Worm (Caenorhabditis elegans) whole organism, L1 larva: Measurements from ENCODE around the gene nstp-6.

Experiments
- C34B4.2 ChIP-seq: sonication (generic microtip); optimal IDR thresholded peaks from 2 replicates; lab custom pipeline; 2017; ENCODE audit warnings: mild to moderate bottlenecking, missing genetic modification characterization, missing compliant biosample characterization
- Y116A8C.19 ChIP-seq: sonication (generic microtip); optimal IDR thresholded peaks from 2 replicates; lab custom pipeline; 2016; ENCODE audit warnings: missing compliant biosample characterization, missing genetic modification characterization, borderline replicate concordance
- alr-1 ChIP-seq: fragments of 200-800 bp; sonication (Bioruptor generic); optimal IDR thresholded peaks from 2 replicates; lab custom pipeline; 2018; ENCODE audit warnings: borderline replicate concordance, mild to moderate bottlenecking, missing genetic modification characterization, missing compliant biosample characterization
- aly-2 ChIP-seq: fragments of 150-350 bp; optimal IDR thresholded peaks from 2 replicates; lab custom pipeline; 2014; ENCODE audit warnings: missing biosample characterization, missing genetic modification characterization
- ama-1 ChIP-seq: fragments of 150-350 bp; optimal IDR thresholded peaks from 2 replicates; lab custom pipeline; 2014
- blmp-1 ChIP-seq: fragments of 150-350 bp; optimal IDR thresholded peaks from 2 replicates; lab custom pipeline; 2014; ENCODE audit warnings: missing biosample characterization, missing genetic modification characterization
- ceh-8 ChIP-seq: fragments of 200-800 bp; sonication (Bioruptor generic); optimal IDR thresholded peaks from 2 replicates; lab custom pipeline; 2018; ENCODE audit warnings: mild to moderate bottlenecking, missing genetic modification characterization, moderate library complexity, missing compliant biosample characterization
- ceh-90 ChIP-seq: sonication (generic microtip); optimal IDR thresholded peaks from 2 replicates; lab custom pipeline; 2016; ENCODE audit warnings: missing genetic modification characterization, missing compliant biosample characterization
- dpl-1 ChIP-seq, 3 experiments: fragments of 150-350 bp in 2 of 3; sonication (generic microtip) in 1 of 3; optimal IDR thresholded peaks; 2 replicates each; lab custom pipeline; 2014 to 2017; ENCODE audit warnings: missing biosample characterization in 3 of 3, missing genetic modification characterization in 3 of 3, missing genetic modification reagents in 3 of 3
- dsc-1 ChIP-seq: sonication (generic microtip); optimal IDR thresholded peaks from 2 replicates; lab custom pipeline; 2016; ENCODE audit warnings: mild to moderate bottlenecking, missing genetic modification characterization, missing compliant biosample characterization
- efl-3 ChIP-seq: fragments of 200-800 bp; sonication (Bioruptor generic); optimal IDR thresholded peaks from 2 replicates; lab custom pipeline; 2018; ENCODE audit warnings: mild to moderate bottlenecking, missing genetic modification characterization, missing compliant biosample characterization
- egl-13 ChIP-seq: sonication (generic microtip); optimal IDR thresholded peaks from 2 replicates; lab custom pipeline; 2016; ENCODE audit warnings: missing genotype, missing genetic modification reagents, missing genetic modification characterization, missing compliant biosample characterization
- egl-27 ChIP-seq, 2 experiments: fragments of 150-350 bp in 1 of 2; sonication (generic microtip); optimal IDR thresholded peaks; 3 replicates each; lab custom pipeline; 2017 to 2018; ENCODE audit warnings: missing biosample characterization in 2 of 2, missing genetic modification characterization in 2 of 2, missing genetic modification reagents in 2 of 2
- elt-2 ChIP-seq: sonication (generic microtip); optimal IDR thresholded peaks from 2 replicates; lab custom pipeline; 2016; ENCODE audit warnings: missing genetic modification characterization, mild to moderate bottlenecking, inconsistent platforms, missing compliant biosample characterization, missing genetic modification reagents
- elt-3 ChIP-seq, 6 experiments: fragments of 150-350 bp in 1 of 6; sonication (generic microtip); optimal IDR thresholded peaks; 2 replicates each; lab custom pipeline; 2017 to 2018; ENCODE audit warnings: missing biosample characterization in 6 of 6, missing genetic modification characterization in 6 of 6, inconsistent platforms in 1 of 6
- ets-5 ChIP-seq: fragments of 200-800 bp; sonication (Bioruptor generic); IDR thresholded peaks from 2 replicates; pipeline ENCODE4 v1.3.6; 2022; ENCODE audit warnings: missing genetic modification characterization, missing compliant biosample characterization
- fos-1 ChIP-seq: fragments of 150-350 bp; optimal IDR thresholded peaks from 2 replicates; lab custom pipeline; 2014; ENCODE audit warnings: missing biosample characterization, missing genetic modification characterization
- grh-1 ChIP-seq: fragments of 200-800 bp; sonication (Bioruptor generic); IDR thresholded peaks from 2 replicates; pipeline ENCODE4 v1.3.6; 2022; ENCODE audit warnings: missing genetic modification reagents, missing genetic modification characterization, missing compliant biosample characterization
- hlh-17 ChIP-seq: fragments of 200-800 bp; sonication (Bioruptor generic); optimal IDR thresholded peaks from 2 replicates; lab custom pipeline; 2018; ENCODE audit warnings: missing genetic modification characterization, mild to moderate bottlenecking, missing compliant biosample characterization, moderate library complexity, borderline replicate concordance
- lin-13 ChIP-seq: fragments of 150-350 bp; optimal IDR thresholded peaks from 2 replicates; lab custom pipeline; 2014; ENCODE audit warnings: missing biosample characterization, missing genetic modification reagents, missing genetic modification characterization
- lsy-2 ChIP-seq, 2 experiments: fragments of 150-350 bp; optimal IDR thresholded peaks; 2 replicates each; lab custom pipeline; 2014; ENCODE audit warnings: missing biosample characterization in 2 of 2, missing genetic modification characterization in 2 of 2
- mab-9 ChIP-seq: fragments of 200-800 bp; sonication (Bioruptor generic); IDR thresholded peaks from 2 replicates; pipeline ENCODE4 v1.3.6; 2022; ENCODE audit warnings: missing genetic modification reagents, missing genetic modification characterization, missing compliant biosample characterization
- mdl-1 ChIP-seq, 2 experiments: fragments of 150-350 bp; optimal IDR thresholded peaks; 2 replicates each; lab custom pipeline; 2014 to 2017; ENCODE audit warnings: missing biosample characterization in 2 of 2, missing genetic modification characterization in 2 of 2, inconsistent platforms in 1 of 2
- nhr-11 ChIP-seq: fragments of 150-350 bp; optimal IDR thresholded peaks from 2 replicates; lab custom pipeline; 2014; ENCODE audit warnings: missing biosample characterization, missing genetic modification characterization
- nhr-12 ChIP-seq: sonication (generic microtip); optimal IDR thresholded peaks from 2 replicates; lab custom pipeline; 2017; ENCODE audit warnings: missing biosample characterization, missing genetic modification characterization
- nhr-19 ChIP-seq: fragments of 200-800 bp; sonication (Bioruptor generic); conservative IDR thresholded peaks from 2 replicates; pipeline ENCODE4 v1.3.6; 2022; ENCODE audit warnings: missing genetic modification characterization, missing compliant biosample characterization
- nhr-20 ChIP-seq: sonication (generic microtip); optimal IDR thresholded peaks from 2 replicates; lab custom pipeline; 2016; ENCODE audit warnings: mild to moderate bottlenecking, missing genetic modification characterization, missing compliant biosample characterization
- nhr-237 ChIP-seq: fragments of 150-350 bp; optimal IDR thresholded peaks from 2 replicates; lab custom pipeline; 2014; ENCODE audit warnings: missing biosample characterization, missing genetic modification characterization
- nhr-71 ChIP-seq: sonication (generic microtip); optimal IDR thresholded peaks from 2 replicates; lab custom pipeline; 2016; ENCODE audit warnings: mild to moderate bottlenecking, missing genetic modification characterization, moderate library complexity, missing compliant biosample characterization
- nhr-76 ChIP-seq: sonication (generic microtip); optimal IDR thresholded peaks from 2 replicates; lab custom pipeline; 2017; ENCODE audit warnings: missing biosample characterization, missing genetic modification characterization
- nhr-77 ChIP-seq: fragments of 150-350 bp; optimal IDR thresholded peaks from 2 replicates; lab custom pipeline; 2014; ENCODE audit warnings: missing biosample characterization, missing genetic modification characterization
- nhr-90 ChIP-seq: sonication (generic microtip); optimal IDR thresholded peaks from 2 replicates; lab custom pipeline; 2016; ENCODE audit warnings: mild to moderate bottlenecking, missing genetic modification characterization, missing compliant biosample characterization; ENCODE audit not compliant: poor library complexity
- pax-3 ChIP-seq: fragments of 200-800 bp; sonication (Bioruptor generic); optimal IDR thresholded peaks from 2 replicates; lab custom pipeline; 2018; ENCODE audit warnings: mild to moderate bottlenecking, missing genetic modification characterization, moderate library complexity, missing compliant biosample characterization
- pqm-1 ChIP-seq: sonication (generic microtip); optimal IDR thresholded peaks from 3 replicates; lab custom pipeline; 2017; ENCODE audit warnings: missing biosample characterization, missing genetic modification characterization
- snpc-4 ChIP-seq: fragments of 150-350 bp; optimal IDR thresholded peaks from 2 replicates; lab custom pipeline; 2014; ENCODE audit warnings: missing biosample characterization, missing genetic modification characterization
- sox-4 ChIP-seq: sonication (generic microtip); optimal IDR thresholded peaks from 2 replicates; lab custom pipeline; 2016; ENCODE audit warnings: missing genetic modification characterization, missing compliant biosample characterization
- sptf-1 ChIP-seq: fragments of 150-350 bp; optimal IDR thresholded peaks from 2 replicates; lab custom pipeline; 2014; ENCODE audit warnings: missing biosample characterization, missing genetic modification characterization
- tbx-2 ChIP-seq: sonication (generic microtip); optimal IDR thresholded peaks from 2 replicates; lab custom pipeline; 2016; ENCODE audit warnings: missing genetic modification characterization, missing compliant biosample characterization
- tlp-1 ChIP-seq: fragments of 150-350 bp; optimal IDR thresholded peaks from 2 replicates; lab custom pipeline; 2014; ENCODE audit warnings: missing biosample characterization, missing genetic modification characterization
- unc-130 ChIP-seq: fragments of 150-350 bp; optimal IDR thresholded peaks from 2 replicates; lab custom pipeline; 2017; ENCODE audit warnings: missing biosample characterization, missing genetic modification characterization, inconsistent platforms
- unc-86 ChIP-seq: sonication (generic microtip); optimal IDR thresholded peaks from 2 replicates; lab custom pipeline; 2016; ENCODE audit warnings: missing genetic modification characterization, missing compliant biosample characterization
- unc-98 ChIP-seq: fragments of 200-800 bp; sonication (Bioruptor generic); IDR thresholded peaks from 2 replicates; pipeline ENCODE4 v1.3.6; 2022; ENCODE audit warnings: missing genetic modification characterization, missing compliant biosample characterization
- ztf-4 ChIP-seq: fragments of 150-350 bp; optimal IDR thresholded peaks from 2 replicates; lab custom pipeline; 2014; ENCODE audit warnings: missing biosample characterization, missing genetic modification characterization

Gene nstp-6

ce11 chrIV:3519352-3519751 is 28.0 kb downstream of the nstp-6 start (continued):
- TF ChIP-seq nhr-71 (tag; lab: Kevin White, UChicago) = peak; percentile 64
- TF ChIP-seq egl-13 = peak; percentile 6
- no peak for TF ChIP-seq hlh-17 (GFP tag; lab: Kevin White, UChicago)
- no peak for TF ChIP-seq C34B4.2 (tag; lab: Kevin White, UChicago)
- no peak for TF ChIP-seq nhr-76
- peak; percentile 1 for TF ChIP-seq nhr-90 (tag; lab: Kevin White, UChicago)
- peak; percentile 32 for TF ChIP-seq nhr-19 (GFP tag; lab: Robert Waterston, UW)
- no peak for TF ChIP-seq ceh-90
- no peak for TF ChIP-seq ama-1 (lab: Kevin White, UChicago)
- TF ChIP-seq unc-130 (tag; lab: Kevin White, UChicago) = no peak
- TF ChIP-seq dsc-1 = peak; percentile 33
- TF ChIP-seq lin-13 = peak; percentile 3
- no peak for TF ChIP-seq ets-5 (GFP tag; lab: Robert Waterston, UW)
- peak; percentile 31 to 60 for TF ChIP-seq lsy-2 (tag; optimal IDR thresholded peaks at IDR 0.05; lab: Kevin White, UChicago)
- TF ChIP-seq nhr-12 (tag; lab: Kevin White, UChicago) = no peak
- TF ChIP-seq nhr-20 (tag; lab: Kevin White, UChicago) = no peak
- no peak for TF ChIP-seq egl-27 (tag; optimal IDR thresholded peaks at IDR 0.05; lab: Kevin White, UChicago)
- TF ChIP-seq Y116A8C.19 (tag; lab: Kevin White, UChicago) = no peak
- TF ChIP-seq sox-4 = no peak
- no peak for TF ChIP-seq nhr-11 (tag; lab: Kevin White, UChicago)
- no peak for TF ChIP-seq mab-9 (GFP tag; lab: Robert Waterston, UW)

- TF ChIP-seq sptf-1 (tag; lab: Kevin White, UChicago) (no peak), egl-13 (no peak), tlp-1 (tag; lab: Kevin White, UChicago) (no peak), hlh-17 (GFP tag; lab: Kevin White, UChicago) (no peak), elt-2 (tag; lab: Kevin White, UChicago) (no peak), ztf-4 (tag; lab: Kevin White, UChicago) (no peak), tbx-2 (tag; lab: Kevin White, UChicago) (no peak), mab-9 (GFP tag; lab: Robert Waterston, UW) (no peak), blmp-1 (no peak), snpc-4 (no peak), nhr-77 (tag; lab: Kevin White, UChicago) (no peak), unc-98 (GFP tag; lab: Robert Waterston, UW) (no peak), nhr-71 (tag; lab: Kevin White, UChicago) (no peak), aly-2 (tag; lab: Kevin White, UChicago) (no peak), ama-1 (lab: Kevin White, UChicago) (no peak)
These were observed 29.8 kb downstream of the nstp-6 start for ce11 chrIV:3517582-3517981.

ce11 chrIV:3516586-3516985 is 30.8 kb downstream of the nstp-6 start, which contains the start of gene unc-33:
TSS of gene unc-33 (plus strand) at chrIV:3516886.
- no peak for TF ChIP-seq alr-1 (tag; lab: Kevin White, UChicago)
- TF ChIP-seq unc-86 (tag; lab: Kevin White, UChicago) = no peak
- no peak for TF ChIP-seq dpl-1 (GFP tag; optimal IDR thresholded peaks at IDR 0.05; lab: Kevin White, UChicago)
- TF ChIP-seq hlh-17 (GFP tag; lab: Kevin White, UChicago) = no peak
- no peak for TF ChIP-seq nhr-237 (tag; lab: Kevin White, UChicago)
- no peak for TF ChIP-seq mab-9 (GFP tag; lab: Robert Waterston, UW)
- no peak for TF ChIP-seq ceh-8
- no peak for TF ChIP-seq grh-1 (GFP tag; lab: Robert Waterston, UW)
- no peak for TF ChIP-seq C34B4.2 (tag; lab: Kevin White, UChicago)
- TF ChIP-seq ceh-90 = no peak
- TF ChIP-seq pqm-1 = no peak
- TF ChIP-seq mdl-1 (tag; optimal IDR thresholded peaks at IDR 0.05; lab: Kevin White, UChicago) = no peak
- no peak for TF ChIP-seq efl-3 (GFP tag; lab: Kevin White, UChicago)
- TF ChIP-seq pax-3 (tag; lab: Kevin White, UChicago) = no peak
- TF ChIP-seq nhr-20 (tag; lab: Kevin White, UChicago) = no peak
- TF ChIP-seq elt-3 (tag; optimal IDR thresholded peaks at IDR 0.05; lab: Kevin White, UChicago) = no peak
- TF ChIP-seq fos-1 (tag; lab: Kevin White, UChicago) = no peak
- TF ChIP-seq, all 84 proteins: peak for 0
